Fruit fly (Drosophila melanogaster): Measurements from ENCODE around the gene CG13949.

- TF ChIP-seq Lpt (GFP tag; optimal IDR thresholded peaks at IDR 0.05) (peak; percentile 79), CG15336 (GFP tag; IDR thresholded peaks at IDR 0.05) (peak; percentile 96), vri (GFP tag; optimal IDR thresholded peaks at IDR 0.05) (peak; percentile 94), CG16779 (tag; optimal IDR thresholded peaks at IDR 0.05) (peak; percentile 80), Eip93F (GFP tag; optimal IDR thresholded peaks at IDR 0.05) (peak; percentile 91), CG11762 (GFP tag; optimal IDR thresholded peaks at IDR 0.05; ENCODE audit: insufficient read depth) (peak; percentile 89), Blimp-1 (GFP tag; optimal IDR thresholded peaks at IDR 0.05) (peak; percentile 74), Hr38 (GFP tag; optimal IDR thresholded peaks at IDR 0.05) (peak; percentile 80), CG3032 (tag; optimal IDR thresholded peaks at IDR 0.05) (peak; percentile 88), CG1621 (tag; optimal IDR thresholded peaks at IDR 0.05) (peak; percentile 84), Hr39 (GFP tag; optimal IDR thresholded peaks at IDR 0.05) (peak; percentile 97), CG10669 (GFP tag; optimal IDR thresholded peaks at IDR 0.05) (peak; percentile 88), Smox (GFP tag; optimal IDR thresholded peaks at IDR 0.05) (peak; percentile 95)
These were observed 12.0 kb downstream of the CG13949 start for dm6 chr2L:866950-867744.

Data from whole organism, prepupa.